Worm (Caenorhabditis elegans): Measurements from ENCODE around the gene pelo-1.

DNA sequence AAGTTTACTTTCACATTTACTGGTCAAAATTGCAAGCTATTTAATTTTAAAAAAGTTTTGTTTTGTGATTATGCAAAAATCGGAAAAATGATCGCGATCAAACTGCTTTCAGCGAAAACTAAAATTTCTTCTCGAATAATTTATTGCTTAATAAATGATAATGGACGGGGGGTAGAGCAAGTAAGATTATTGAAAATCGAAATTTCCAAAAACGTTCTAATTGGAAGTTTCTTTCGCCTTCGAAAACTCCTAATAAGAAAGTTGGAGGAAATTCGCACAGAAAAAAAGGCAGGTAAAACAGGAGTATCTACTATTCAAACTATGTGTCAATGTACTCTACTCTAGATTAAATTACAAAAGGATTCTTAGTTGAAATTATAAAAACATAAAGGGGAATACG, 31.8 kb downstream of the pelo-1 start:
- TF ChIP-seq him-1 (tag; optimal IDR thresholded peaks at IDR 0.05) (no peak), dao-5 (tag; optimal IDR thresholded peaks at IDR 0.05) (no peak)

All from whole organism, L4/young adult.